Worm (Caenorhabditis elegans) whole organism, L4 larva: ENCODE measurements around the gene F54C9.3.
A peak's percentile ranks its signal among the peaks of the same experiment; 100 is the strongest.

Experiments used
- D1046.2 ChIP-seq: fragments of 200-800 bp; sonication (Bioruptor generic); IDR thresholded peaks from 2 replicates; pipeline ENCODE4 v1.3.6; 2022; ENCODE audit warnings: missing genetic modification characterization, missing compliant biosample characterization
- F10B5.3 ChIP-seq: sonication (generic microtip); optimal IDR thresholded peaks from 2 replicates; lab custom pipeline; 2016; ENCODE audit warnings: mild to moderate bottlenecking, missing genetic modification characterization, missing compliant biosample characterization
- F26F4.8 ChIP-seq: fragments of 200-800 bp; sonication (Bioruptor generic); conservative IDR thresholded peaks from 2 replicates; pipeline ENCODE4 v1.3.6; 2022; ENCODE audit warnings: missing genetic modification characterization, missing compliant biosample characterization
- F37D6.2 ChIP-seq: sonication (generic microtip); optimal IDR thresholded peaks from 2 replicates; lab custom pipeline; 2016; ENCODE audit warnings: mild to moderate bottlenecking, missing genetic modification characterization, missing compliant biosample characterization
- T20F7.1 ChIP-seq: fragments of 200-800 bp; sonication (Bioruptor generic); optimal IDR thresholded peaks from 2 replicates; lab custom pipeline; 2018; ENCODE audit warnings: mild to moderate bottlenecking, missing genetic modification characterization, missing compliant biosample characterization
- T26A8.4 ChIP-seq: fragments of 200-800 bp; sonication (Bioruptor generic); IDR thresholded peaks from 2 replicates; pipeline ENCODE4 v1.3.6; 2022; ENCODE audit warnings: missing genetic modification characterization, missing compliant biosample characterization
- Y105C5A.15 ChIP-seq: fragments of 200-800 bp; sonication (Bioruptor generic); IDR thresholded peaks from 2 replicates; pipeline ENCODE4 v1.3.6; 2022; ENCODE audit warnings: missing genetic modification characterization, missing compliant biosample characterization
- ZK337.2 ChIP-seq: fragments of 200-800 bp; sonication (Bioruptor generic); IDR thresholded peaks from 2 replicates; pipeline ENCODE4 v1.3.6; 2022; ENCODE audit warnings: missing genetic modification reagents, missing genetic modification characterization, missing compliant biosample characterization
- aly-2 ChIP-seq: sonication (generic microtip); optimal IDR thresholded peaks from 2 replicates; lab custom pipeline; 2018; ENCODE audit warnings: missing biosample characterization, missing genetic modification characterization
- ama-1 ChIP-seq: fragments of 150-350 bp; optimal IDR thresholded peaks from 2 replicates; lab custom pipeline; 2014; ENCODE audit warnings: inconsistent platforms, mixed read lengths
- ceh-62 ChIP-seq: sonication (generic microtip); optimal IDR thresholded peaks from 2 replicates; lab custom pipeline; 2017; ENCODE audit warnings: missing biosample characterization, missing genetic modification characterization
- ceh-82 ChIP-seq: sonication (generic microtip); optimal IDR thresholded peaks from 2 replicates; lab custom pipeline; 2017; ENCODE audit warnings: missing biosample characterization, missing genetic modification characterization
- ces-1 ChIP-seq: fragments of 150-350 bp; sonication (generic microtip); optimal IDR thresholded peaks from 4 replicates; lab custom pipeline; 2014; ENCODE audit warnings: missing biosample characterization, missing genetic modification reagents, missing genetic modification characterization
- cey-2 ChIP-seq: sonication (generic microtip); optimal IDR thresholded peaks from 3 replicates; lab custom pipeline; 2017; ENCODE audit warnings: missing genetic modification characterization, mild to moderate bottlenecking, missing compliant biosample characterization, antibody characterized with exemption, borderline replicate concordance; ENCODE audit not compliant: insufficient read depth
- ctbp-1 ChIP-seq: fragments of 200-800 bp; sonication (Bioruptor generic); IDR thresholded peaks from 2 replicates; pipeline ENCODE4 v1.3.6; 2022; ENCODE audit warnings: missing genetic modification reagents, missing genetic modification characterization, missing compliant biosample characterization
- daf-19 ChIP-seq: fragments of 200-800 bp; sonication (Bioruptor generic); conservative IDR thresholded peaks from 2 replicates; pipeline ENCODE4 v1.3.6; 2022; ENCODE audit warnings: missing genetic modification characterization, missing compliant biosample characterization
- daf-8 ChIP-seq: fragments of 200-800 bp; sonication (Bioruptor generic); IDR thresholded peaks from 2 replicates; pipeline ENCODE4 v1.3.6; 2022; ENCODE audit warnings: missing genetic modification characterization, missing compliant biosample characterization
- dmd-6 ChIP-seq: fragments of 200-800 bp; sonication (Bioruptor generic); IDR thresholded peaks from 2 replicates; pipeline ENCODE4 v1.3.6; 2022; ENCODE audit warnings: missing genetic modification reagents, missing genetic modification characterization, missing compliant biosample characterization
- dmd-8 ChIP-seq: fragments of 200-800 bp; sonication (Bioruptor generic); IDR thresholded peaks from 2 replicates; pipeline ENCODE4 v1.3.6; 2022; ENCODE audit warnings: missing genetic modification characterization, missing compliant biosample characterization
- dmd-9 ChIP-seq: fragments of 200-800 bp; sonication (Bioruptor generic); IDR thresholded peaks from 2 replicates; pipeline ENCODE4 v1.3.6; 2022; ENCODE audit warnings: missing genetic modification reagents, missing genetic modification characterization, missing compliant biosample characterization
- duxl-1 ChIP-seq: sonication (generic microtip); optimal IDR thresholded peaks from 2 replicates; lab custom pipeline; 2016; ENCODE audit warnings: mild to moderate bottlenecking, missing genetic modification characterization, moderate library complexity, missing compliant biosample characterization; ENCODE audit not compliant: poor library complexity
- fkh-10 ChIP-seq: fragments of 150-350 bp; optimal IDR thresholded peaks from 2 replicates; lab custom pipeline; 2014; ENCODE audit warnings: missing biosample characterization, missing genetic modification reagents, missing genetic modification characterization
- fos-1 ChIP-seq: fragments of 150-350 bp; optimal IDR thresholded peaks from 2 replicates; lab custom pipeline; 2014; ENCODE audit warnings: missing biosample characterization, missing genetic modification characterization
- hlh-30 ChIP-seq: sonication (generic microtip); optimal IDR thresholded peaks from 2 replicates; lab custom pipeline; 2017; ENCODE audit warnings: antibody characterized with exemption, mild to moderate bottlenecking, missing genetic modification characterization, missing compliant biosample characterization; ENCODE audit not compliant: insufficient read depth
- hmg-1.1 ChIP-seq: fragments of 200-800 bp; sonication (Bioruptor generic); IDR thresholded peaks from 2 replicates; pipeline ENCODE4 v1.3.6; 2022; ENCODE audit warnings: missing genetic modification reagents, missing genetic modification characterization, missing compliant biosample characterization
- lin-1 ChIP-seq: fragments of 200-800 bp; sonication (Bioruptor generic); IDR thresholded peaks from 2 replicates; pipeline ENCODE4 v1.3.6; 2022; ENCODE audit warnings: missing genetic modification reagents, missing genetic modification characterization, missing compliant biosample characterization
- lin-38 ChIP-seq: fragments of 200-800 bp; sonication (Bioruptor generic); IDR thresholded peaks from 2 replicates; pipeline ENCODE4 v1.3.6; 2022; ENCODE audit warnings: missing genetic modification reagents, missing genetic modification characterization, missing compliant biosample characterization
- madf-5 ChIP-seq, 2 experiments: fragments of 200-800 bp; sonication (Bioruptor generic); IDR thresholded peaks; 2 replicates each; pipeline ENCODE4 v1.3.6; 2022; ENCODE audit warnings: missing compliant biosample characterization in 2 of 2, missing genetic modification characterization in 2 of 2
- madf-9 ChIP-seq: fragments of 200-800 bp; sonication (Bioruptor generic); conservative IDR thresholded peaks from 2 replicates; pipeline ENCODE4 v1.3.6; 2022; ENCODE audit warnings: missing genetic modification reagents, missing genetic modification characterization, missing compliant biosample characterization
- mdl-1 ChIP-seq, 2 experiments: fragments of 150-350 bp in 1 of 2; sonication (generic microtip) in 1 of 2; optimal IDR thresholded peaks; 2 replicates each; lab custom pipeline; 2014 to 2017; ENCODE audit warnings: missing biosample characterization in 2 of 2, missing genetic modification characterization in 2 of 2
- mdt-29 ChIP-seq: fragments of 200-800 bp; sonication (Bioruptor generic); IDR thresholded peaks from 2 replicates; pipeline ENCODE4 v1.3.6; 2022; ENCODE audit warnings: missing genetic modification reagents, missing genetic modification characterization, missing compliant biosample characterization
- mep-1 ChIP-seq: fragments of 150-350 bp; sonication (generic microtip); optimal IDR thresholded peaks from 3 replicates; lab custom pipeline; 2014; ENCODE audit warnings: missing biosample characterization, missing genetic modification characterization
- mxl-3 ChIP-seq: fragments of 200-800 bp; sonication (Bioruptor generic); optimal IDR thresholded peaks from 2 replicates; lab custom pipeline; 2018; ENCODE audit warnings: mild to moderate bottlenecking, missing genetic modification characterization, missing compliant biosample characterization
- nhr-102 ChIP-seq: sonication (generic microtip); optimal IDR thresholded peaks from 2 replicates; lab custom pipeline; 2016; ENCODE audit warnings: mild to moderate bottlenecking, missing genetic modification characterization, moderate library complexity, missing compliant biosample characterization
- nhr-11 ChIP-seq: fragments of 150-350 bp; optimal IDR thresholded peaks from 2 replicates; lab custom pipeline; 2014; ENCODE audit warnings: missing biosample characterization, missing genetic modification characterization
- nhr-111 ChIP-seq: fragments of 200-800 bp; sonication (Bioruptor generic); optimal IDR thresholded peaks from 2 replicates; lab custom pipeline; 2018; ENCODE audit warnings: mild to moderate bottlenecking, missing genetic modification characterization, missing compliant biosample characterization
- nhr-48 ChIP-seq: sonication (generic microtip); optimal IDR thresholded peaks from 2 replicates; lab custom pipeline; 2016; ENCODE audit warnings: mild to moderate bottlenecking, missing genetic modification characterization, missing compliant biosample characterization
- nhr-76 ChIP-seq: fragments of 150-350 bp; optimal IDR thresholded peaks from 2 replicates; lab custom pipeline; 2014; ENCODE audit warnings: missing biosample characterization, missing genetic modification characterization
- pha-4 ChIP-seq, 2 experiments: fragments of 150-350 bp in 1 of 2; fragments of 200-800 bp in 1 of 2; sonication (Bioruptor generic) in 1 of 2; IDR thresholded peaks in 1 of 2; optimal IDR thresholded peaks in 1 of 2; 2 replicates each; pipeline versions ENCODE4 v1.3.6 to Lab custom; 2014 to 2022; ENCODE audit warnings: missing genetic modification characterization in 2 of 2, missing genetic modification reagents in 2 of 2, missing biosample characterization in 1 of 2, missing compliant biosample characterization in 1 of 2
- php-3 ChIP-seq: fragments of 200-800 bp; sonication (Bioruptor generic); IDR thresholded peaks from 2 replicates; pipeline ENCODE4 v1.3.6; 2022; ENCODE audit warnings: missing genetic modification reagents, missing genetic modification characterization, missing compliant biosample characterization
- saeg-2 ChIP-seq: fragments of 200-800 bp; sonication (Bioruptor generic); IDR thresholded peaks from 2 replicates; pipeline ENCODE4 v1.3.6; 2022; ENCODE audit warnings: missing genetic modification reagents, missing genetic modification characterization, missing compliant biosample characterization
- set-16 ChIP-seq: fragments of 200-800 bp; sonication (Bioruptor generic); IDR thresholded peaks from 2 replicates; pipeline ENCODE4 v1.3.6; 2022; ENCODE audit warnings: missing genetic modification reagents, missing genetic modification characterization, missing compliant biosample characterization
- skn-1 ChIP-seq: fragments of 150-350 bp; optimal IDR thresholded peaks from 2 replicates; lab custom pipeline; 2014; ENCODE audit warnings: missing biosample characterization, missing genetic modification characterization
- snpc-1.2 ChIP-seq: fragments of 200-800 bp; sonication (Bioruptor generic); IDR thresholded peaks from 2 replicates; pipeline ENCODE4 v1.3.6; 2022; ENCODE audit warnings: missing genetic modification reagents, missing genetic modification characterization, missing compliant biosample characterization
- spr-1 ChIP-seq: sonication (generic microtip); optimal IDR thresholded peaks from 2 replicates; lab custom pipeline; 2016; ENCODE audit warnings: mild to moderate bottlenecking, missing genetic modification characterization, missing compliant biosample characterization
- tag-97 ChIP-seq: fragments of 200-800 bp; sonication (Bioruptor generic); IDR thresholded peaks from 2 replicates; pipeline ENCODE4 v1.3.6; 2022; ENCODE audit warnings: missing genetic modification characterization, missing compliant biosample characterization
- tra-1 ChIP-seq: fragments of 200-800 bp; sonication (Bioruptor generic); IDR thresholded peaks from 2 replicates; pipeline ENCODE4 v1.3.6; 2022; ENCODE audit warnings: missing genetic modification reagents, missing genetic modification characterization, missing compliant biosample characterization
- unc-130 ChIP-seq: sonication (generic microtip); optimal IDR thresholded peaks from 2 replicates; lab custom pipeline; 2016; ENCODE audit warnings: missing genetic modification reagents, missing genetic modification characterization, missing compliant biosample characterization
- unc-62 ChIP-seq, 3 experiments: fragments of 150-350 bp in 1 of 3; sonication (generic microtip); optimal IDR thresholded peaks in 2 of 3; peaks in 1 of 3; 1 replicate in 1 of 3; 2 replicates in 2 of 3; lab custom pipeline; 2014 to 2017; ENCODE audit warnings: missing biosample characterization in 3 of 3, missing genetic modification characterization in 3 of 3, missing genetic modification reagents in 3 of 3, missing genotype in 1 of 3
- zag-1 ChIP-seq: fragments of 150-350 bp; optimal IDR thresholded peaks from 2 replicates; lab custom pipeline; 2014; ENCODE audit warnings: missing biosample characterization, missing genetic modification characterization
- ztf-11 ChIP-seq: fragments of 150-350 bp; optimal IDR thresholded peaks from 2 replicates; lab custom pipeline; 2014; ENCODE audit warnings: missing biosample characterization, missing genetic modification characterization

F54C9.3 gene

ce11 chrII:8566806-8567266, at the start of gene F54C9.3 (continued):
- no peak for TF ChIP-seq saeg-2 (GFP tag; lab: Robert Waterston, UW)
- no peak for TF ChIP-seq ztf-11 (tag; lab: Kevin White, UChicago)
- no peak for TF ChIP-seq dmd-8
- TF ChIP-seq set-16, result no peak
- no peak for TF ChIP-seq ceh-62 (tag; lab: Kevin White, UChicago)
- TF ChIP-seq dmd-6 (GFP tag; lab: Robert Waterston, UW), result peak; percentile 92
- no peak for TF ChIP-seq spr-1 (tag; lab: Kevin White, UChicago)
- no peak for TF ChIP-seq pha-4 (GFP tag; IDR thresholded peaks at IDR 0.05; lab: Robert Waterston, UW)
- no peak for TF ChIP-seq pha-4 (tag; optimal IDR thresholded peaks at IDR 0.05; lab: Kevin White, UChicago)
- TF ChIP-seq F26F4.8, result no peak
- peak; percentile 30 for TF ChIP-seq nhr-48
- no peak for TF ChIP-seq mdl-1 (tag; optimal IDR thresholded peaks at IDR 0.05; lab: Kevin White, UChicago)
- no peak for TF ChIP-seq fos-1
- no peak for TF ChIP-seq zag-1 (tag; lab: Kevin White, UChicago)
- no peak for TF ChIP-seq mdt-29 (GFP tag; lab: Robert Waterston, UW)
- TF ChIP-seq mxl-3 (GFP tag; lab: Kevin White, UChicago), result no peak
- no peak for TF ChIP-seq unc-62 (GFP tag; optimal IDR thresholded peaks at IDR 0.05 in 1 of 2; lab: Kevin White, UChicago)
- TF ChIP-seq unc-62 (tag; optimal IDR thresholded peaks at IDR 0.05; lab: Kevin White, UChicago), result no peak
- no peak for TF ChIP-seq madf-9 (GFP tag; lab: Robert Waterston, UW)
- TF ChIP-seq T20F7.1 (GFP tag; lab: Kevin White, UChicago), result peak; percentile 48
- peak; percentile 75; the same call in 1 of the 2 replicates for TF ChIP-seq tra-1
- no peak for TF ChIP-seq ceh-82 (tag; lab: Kevin White, UChicago)
- peak; percentile 68 for TF ChIP-seq mep-1 (tag; lab: Kevin White, UChicago)
- TF ChIP-seq nhr-111 (GFP tag; lab: Kevin White, UChicago), result no peak
- no peak for TF ChIP-seq skn-1 (tag; lab: Kevin White, UChicago)
- no peak for TF ChIP-seq ctbp-1 (GFP tag; lab: Robert Waterston, UW)
- TF ChIP-seq daf-19 (GFP tag; lab: Robert Waterston, UW), result no peak
- no peak for TF ChIP-seq nhr-11
- no peak for TF ChIP-seq cey-2 (tag; lab: Kevin White, UChicago)
- no peak for TF ChIP-seq T26A8.4 (GFP tag; lab: Robert Waterston, UW)
- TF ChIP-seq dmd-9 (GFP tag; lab: Robert Waterston, UW), result no peak
- no peak for TF ChIP-seq hmg-1.1
- TF ChIP-seq F10B5.3 (tag; lab: Kevin White, UChicago), result no peak
- no peak for TF ChIP-seq daf-8 (GFP tag; lab: Robert Waterston, UW)
- TF ChIP-seq madf-5 (GFP tag; IDR thresholded peaks at IDR 0.05; lab: Robert Waterston, UW), result no peak
- TF ChIP-seq lin-1 (GFP tag; lab: Robert Waterston, UW), result peak; percentile 62
- TF ChIP-seq ZK337.2 (GFP tag; lab: Robert Waterston, UW), result no peak
- TF ChIP-seq F37D6.2 (tag; lab: Kevin White, UChicago), result no peak
- TF ChIP-seq nhr-76 (tag; lab: Kevin White, UChicago), result no peak
- TF ChIP-seq ces-1, result no peak
- TF ChIP-seq aly-2 (tag; lab: Kevin White, UChicago), result no peak
- TF ChIP-seq php-3 (GFP tag; lab: Robert Waterston, UW), result peak; percentile 99
- no peak for TF ChIP-seq Y105C5A.15 (GFP tag; lab: Robert Waterston, UW)
- TF ChIP-seq ama-1 (lab: Kevin White, UChicago), result peak; percentile 25
- TF ChIP-seq fkh-10, result no peak
- peak; percentile 3 for TF ChIP-seq nhr-102
- TF ChIP-seq snpc-1.2 (GFP tag; lab: Robert Waterston, UW), result no peak
- no peak for TF ChIP-seq tag-97
- TF ChIP-seq duxl-1, result no peak
- no peak for TF ChIP-seq D1046.2 (GFP tag; lab: Robert Waterston, UW)
- no peak for TF ChIP-seq unc-130 (GFP tag; lab: Kevin White, UChicago)
- peak; percentile 16 for TF ChIP-seq lin-38 (GFP tag; lab: Robert Waterston, UW)
- TF ChIP-seq hlh-30 (tag; lab: Kevin White, UChicago), result peak; percentile 50
